Fruit fly (Drosophila melanogaster) whole organism, prepupa: ENCODE data around the gene hob.

Experiments
- CG8119 ChIP-seq: fragments of 200-800 bp; sonication (Bioruptor generic); IDR thresholded peaks from 3 replicates; pipeline ENCODE4 v1.3.6; 2022; ENCODE audit warnings: missing biosample characterization, missing genetic modification characterization
- Eip78C ChIP-seq: fragments of 200-800 bp; sonication (Bioruptor generic); peaks from one replicate; lab custom pipeline; 2016; ENCODE audit warnings: missing biosample characterization, missing genetic modification characterization
- Eip93F ChIP-seq: fragments of 200-800 bp; sonication (Bioruptor generic); optimal IDR thresholded peaks from 2 replicates; lab custom pipeline; 2016; ENCODE audit warnings: missing biosample characterization, mild to moderate bottlenecking, missing genetic modification characterization
- OdsH ChIP-seq: fragments of 200-800 bp; sonication (Bioruptor generic); optimal IDR thresholded peaks from 3 replicates; lab custom pipeline; 2016; ENCODE audit warnings: missing biosample characterization, missing genetic modification characterization
- Sox102F ChIP-seq: fragments of 200-800 bp; sonication (Bioruptor generic); optimal IDR thresholded peaks from 2 replicates; lab custom pipeline; 2016; ENCODE audit warnings: missing biosample characterization, mild to moderate bottlenecking, missing genetic modification characterization
- vri ChIP-seq: fragments of 200-800 bp; sonication (Bioruptor generic); optimal IDR thresholded peaks from 3 replicates; lab custom pipeline; 2016; ENCODE audit warnings: missing biosample characterization, mild to moderate bottlenecking, missing genetic modification characterization

DNA sequence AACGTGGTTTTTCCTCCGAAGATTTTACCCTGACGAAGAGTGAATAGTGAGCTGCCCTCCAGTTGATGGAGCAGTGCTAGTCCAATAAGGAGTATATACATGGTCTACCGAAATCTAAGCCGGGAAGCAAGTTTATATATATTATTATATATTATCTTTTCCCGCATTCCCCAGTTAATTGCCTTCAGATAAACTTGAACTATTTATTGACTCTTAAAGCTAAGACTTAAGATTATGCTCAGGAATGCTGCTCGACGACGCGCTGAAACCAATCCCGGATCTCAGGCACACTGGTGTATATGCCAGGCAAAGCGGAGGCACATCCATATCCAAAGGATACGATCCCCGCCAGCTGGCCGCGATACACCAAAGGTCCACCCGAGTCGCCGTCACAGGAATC, 13.4 kb downstream of the hob start, which contains the start of gene CG32277:
- TF ChIP-seq OdsH (GFP tag; lab: Kevin White, UChicago): no peak
- no peak for TF ChIP-seq vri (GFP tag; lab: Kevin White, UChicago)
- no peak for TF ChIP-seq CG8119 (GFP tag; lab: Robert Waterston, UW)
- no peak for TF ChIP-seq Sox102F (GFP tag; lab: Kevin White, UChicago)
- no peak for TF ChIP-seq Eip93F
- no peak for TF ChIP-seq Eip78C (GFP tag; lab: Kevin White, UChicago)
